Worm (Caenorhabditis elegans): ENCODE measurements around the gene F18E9.8.

The F18E9.8 gene

ce11 chrX:8545971-8546442 lies 35.3 kb downstream of the F18E9.8 start, which contains the start of gene sdha-1 (continued):
- TF ChIP-seq dpl-1 (GFP tag; optimal IDR thresholded peaks at IDR 0.05) (no peak), sptf-2 (GFP tag; optimal IDR thresholded peaks at IDR 0.05) (no peak), cebp-1 (GFP tag; IDR thresholded peaks at IDR 0.05) (peak; percentile 30; the same call in 1 of the 2 replicates), cebp-1 (tag; optimal IDR thresholded peaks at IDR 0.05) (peak; percentile 86), Y79H2A.3 (GFP tag; conservative IDR thresholded peaks at IDR 0.05) (no peak), lsl-1 (GFP tag; optimal IDR thresholded peaks at IDR 0.05) (no peak), egrh-3 (GFP tag; IDR thresholded peaks at IDR 0.05) (no peak), lin-35 (GFP tag; optimal IDR thresholded peaks at IDR 0.05) (peak in 1 of 3 experiments; percentile 60), somi-1 (GFP tag; optimal IDR thresholded peaks at IDR 0.05) (peak; percentile 70), F33H1.4 (GFP tag; IDR thresholded peaks at IDR 0.05) (no peak), ztf-18 (tag; optimal IDR thresholded peaks at IDR 0.05) (peak; percentile 94), dpff-1 (tag; optimal IDR thresholded peaks at IDR 0.05) (no peak), ceh-27 (GFP tag; optimal IDR thresholded peaks at IDR 0.05) (peak; percentile 83), madf-8 (GFP tag; conservative IDR thresholded peaks at IDR 0.05) (no peak), ztf-22 (GFP tag; optimal IDR thresholded peaks at IDR 0.05) (peak; percentile 81), attf-6 (GFP tag; IDR thresholded peaks at IDR 0.05) (no peak), efl-1 (GFP tag; optimal IDR thresholded peaks at IDR 0.05) (no peak), unc-62 (GFP tag; optimal IDR thresholded peaks at IDR 0.05) (peak; percentile 14), ets-4 (GFP tag; optimal IDR thresholded peaks at IDR 0.05) (peak; percentile 64), Y53F4B.3 (GFP tag; IDR thresholded peaks at IDR 0.05) (no peak), K12H6.12 (tag; optimal IDR thresholded peaks at IDR 0.05) (peak; percentile 73), hrde-1 (tag; optimal IDR thresholded peaks at IDR 0.05; ENCODE audit: borderline replicate concordance) (no peak), akir-1 (GFP tag; optimal IDR thresholded peaks at IDR 0.05) (no peak), atf-7 (tag; optimal IDR thresholded peaks at IDR 0.05) (peak; percentile 37), hsf-1 (GFP tag; IDR thresholded peaks at IDR 0.05) (no peak), zfh-2 (GFP tag; conservative IDR thresholded peaks at IDR 0.05) (peak; percentile 76; the same call in 1 of the 2 replicates), lin-54 (GFP tag; optimal IDR thresholded peaks at IDR 0.05) (peak; percentile 41), Y56A3A.18 (GFP tag; IDR thresholded peaks at IDR 0.05) (0 out of 2 replicates have a peak, but pooled peaks have one; percentile 37), ztf-6 (GFP tag; IDR thresholded peaks at IDR 0.05) (no peak), Y53G8AR.9 (GFP tag; conservative IDR thresholded peaks at IDR 0.05) (peak; percentile 69; the same call in 1 of the 2 replicates), nhr-80 (tag; optimal IDR thresholded peaks at IDR 0.05) (peak; percentile 94), attf-3 (GFP tag; conservative IDR thresholded peaks at IDR 0.05) (0 out of 2 replicates have a peak, but pooled peaks have one; percentile 19), sdz-38 (tag; optimal IDR thresholded peaks at IDR 0.05) (no peak), ztf-26 (tag; optimal IDR thresholded peaks at IDR 0.05) (peak; percentile 61), attf-5 (GFP tag; optimal IDR thresholded peaks at IDR 0.05) (peak; percentile 85), pbrm-1 (GFP tag; IDR thresholded peaks at IDR 0.05) (peak; percentile 53; the same call in 1 of the 2 replicates), nhr-120 (GFP tag; IDR thresholded peaks at IDR 0.05) (no peak), Y67H2A.10 (GFP tag; conservative IDR thresholded peaks at IDR 0.05) (no peak), lin-26 (GFP tag; IDR thresholded peaks at IDR 0.05) (peak; percentile 63; the same call in 1 of the 2 replicates), nfya-2 (GFP tag; IDR thresholded peaks at IDR 0.05) (no peak), nhr-90 (tag; optimal IDR thresholded peaks at IDR 0.05) (peak; percentile 41), nfya-1 (tag; optimal IDR thresholded peaks at IDR 0.05; ENCODE audit: borderline replicate concordance, insufficient read depth) (no peak), B0261.1 (tag; optimal IDR thresholded peaks at IDR 0.05) (no peak), B0336.3 (GFP tag; IDR thresholded peaks at IDR 0.05) (peak; percentile 69), T26A5.8 (tag; optimal IDR thresholded peaks at IDR 0.05) (no peak), F49E8.2 (tag; optimal IDR thresholded peaks at IDR 0.05; ENCODE audit: insufficient read depth) (no peak), tbx-9 (tag; optimal IDR thresholded peaks at IDR 0.05; ENCODE audit: borderline replicate concordance) (no peak), F55B11.4 (tag; optimal IDR thresholded peaks at IDR 0.05; ENCODE audit: borderline replicate concordance, insufficient read depth) (no peak)

All from whole organism, young adult.